Worm (Caenorhabditis elegans): Measurements from ENCODE around the gene B0563.8.

DNA sequence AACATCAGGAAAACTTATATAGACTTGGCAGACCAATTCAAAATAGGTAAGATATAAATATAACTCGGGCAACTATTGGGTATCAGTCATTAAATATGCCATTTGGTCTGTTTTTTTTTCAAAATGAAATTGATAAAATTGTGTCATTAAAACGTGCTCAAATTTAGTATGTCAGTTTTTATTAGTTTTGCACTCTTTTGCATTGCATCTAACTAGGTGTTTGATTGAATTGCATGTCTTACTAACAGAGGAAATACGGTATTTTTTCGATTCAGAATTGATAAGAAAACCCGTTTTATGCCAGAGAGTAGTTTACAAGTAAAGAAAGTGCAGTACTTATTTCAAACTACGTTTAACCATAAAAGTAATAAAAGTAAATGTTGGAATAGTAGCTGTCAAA is 18.6 kb downstream of the B0563.8 start:
- TF ChIP-seq ama-1 (optimal IDR thresholded peaks at IDR 0.05) (no peak), B0310.2 (tag; optimal IDR thresholded peaks at IDR 0.05) (no peak), hmbx-1 (tag; optimal IDR thresholded peaks at IDR 0.05) (no peak), hnd-1 (tag; optimal IDR thresholded peaks at IDR 0.05) (no peak), ceh-13 (GFP tag; optimal IDR thresholded peaks at IDR 0.05) (no peak), flt-1 (GFP tag; IDR thresholded peaks at IDR 0.05) (no peak), ceh-36 (tag; optimal IDR thresholded peaks at IDR 0.05) (no peak), tra-4 (tag; optimal IDR thresholded peaks at IDR 0.05) (no peak), hmg-4 (GFP tag; optimal IDR thresholded peaks at IDR 0.05) (no peak)

Measured in whole organism, early embryonic.